Fruit fly (Drosophila melanogaster) whole organism, prepupa: ENCODE data around the gene dpr14.

Source experiments
- Blimp-1 ChIP-seq: fragments of 200-800 bp; sonication (Bioruptor generic); optimal IDR thresholded peaks from 3 replicates; lab custom pipeline; 2017; ENCODE audit warnings: missing biosample characterization, missing genetic modification characterization, mild to moderate bottlenecking, moderate library complexity, missing genetic modification reagents
- CG10631 ChIP-seq: fragments of 200-800 bp; sonication (Bioruptor generic); optimal IDR thresholded peaks from 2 replicates; lab custom pipeline; 2016; ENCODE audit warnings: missing biosample characterization, missing genetic modification characterization
- CG10669 ChIP-seq: fragments of 200-800 bp; sonication (Bioruptor generic); optimal IDR thresholded peaks from 3 replicates; lab custom pipeline; 2018; ENCODE audit warnings: missing biosample characterization, mild to moderate bottlenecking, missing genetic modification characterization, moderate library complexity
- CG11294 ChIP-seq: fragments of 200-800 bp; sonication (Bioruptor generic); IDR thresholded peaks from 2 replicates; pipeline ENCODE4 v1.3.6; 2022; ENCODE audit warnings: missing biosample characterization, missing genetic modification characterization
- CG11762 ChIP-seq: fragments of 200-800 bp; sonication (Bioruptor generic); optimal IDR thresholded peaks from 3 replicates; lab custom pipeline; 2016; ENCODE audit warnings: missing biosample characterization, missing genetic modification characterization; ENCODE audit not compliant: insufficient read depth
- CG11902 ChIP-seq: fragments of 200-800 bp; sonication (Bioruptor generic); optimal IDR thresholded peaks from 3 replicates; lab custom pipeline; 2016; ENCODE audit warnings: missing biosample characterization, missing genetic modification characterization
- CG15336 ChIP-seq: fragments of 200-800 bp; sonication (Bioruptor generic); IDR thresholded peaks from 2 replicates; pipeline ENCODE4 v1.3.6; 2022; ENCODE audit warnings: missing biosample characterization, missing genetic modification characterization
- CG1621 ChIP-seq: fragments of 200-800 bp; sonication (Bioruptor generic); optimal IDR thresholded peaks from 3 replicates; lab custom pipeline; 2018; ENCODE audit warnings: missing biosample characterization, mild to moderate bottlenecking, missing genetic modification characterization
- CG16779 ChIP-seq: fragments of 200-800 bp; sonication (Bioruptor generic); optimal IDR thresholded peaks from 3 replicates; lab custom pipeline; 2017; ENCODE audit warnings: missing biosample characterization, mild to moderate bottlenecking, missing genetic modification characterization
- CG31627 ChIP-seq: fragments of 200-800 bp; sonication (Bioruptor generic); optimal IDR thresholded peaks from 3 replicates; lab custom pipeline; 2016; ENCODE audit warnings: missing biosample characterization, missing genetic modification characterization
- CG32006 ChIP-seq: fragments of 200-800 bp; sonication (Bioruptor generic); optimal IDR thresholded peaks from 3 replicates; lab custom pipeline; 2017; ENCODE audit warnings: missing biosample characterization, mild to moderate bottlenecking, missing genetic modification characterization
- CG34406 ChIP-seq: fragments of 200-800 bp; sonication (Bioruptor generic); optimal IDR thresholded peaks from 3 replicates; lab custom pipeline; 2016; ENCODE audit warnings: missing biosample characterization, missing genetic modification characterization
- CG3919 ChIP-seq: fragments of 200-800 bp; sonication (Bioruptor generic); optimal IDR thresholded peaks from 3 replicates; lab custom pipeline; 2016; ENCODE audit warnings: missing biosample characterization, missing genetic modification characterization
- CG4318 ChIP-seq: fragments of 200-800 bp; sonication (Bioruptor generic); optimal IDR thresholded peaks from 3 replicates; lab custom pipeline; 2017; ENCODE audit warnings: missing biosample characterization, mild to moderate bottlenecking, missing genetic modification characterization
- CG6163 ChIP-seq: fragments of 200-800 bp; sonication (Bioruptor generic); IDR thresholded peaks from 3 replicates; pipeline ENCODE4 v1.3.6; 2022; ENCODE audit warnings: missing biosample characterization, missing genetic modification characterization
- CG6792 ChIP-seq: fragments of 200-800 bp; sonication (Bioruptor generic); optimal IDR thresholded peaks from 3 replicates; lab custom pipeline; 2016; ENCODE audit warnings: missing biosample characterization, missing genetic modification characterization
- CG6808 ChIP-seq: fragments of 200-800 bp; sonication (Bioruptor generic); optimal IDR thresholded peaks from 3 replicates; lab custom pipeline; 2017; ENCODE audit warnings: missing biosample characterization, missing genetic modification characterization, mild to moderate bottlenecking, moderate library complexity, missing genetic modification reagents
- CG8319 ChIP-seq: fragments of 200-800 bp; sonication (Bioruptor generic); optimal IDR thresholded peaks from 3 replicates; lab custom pipeline; 2016; ENCODE audit warnings: missing biosample characterization, missing genetic modification characterization
- CG8632 ChIP-seq: fragments of 200-800 bp; sonication (Bioruptor generic); optimal IDR thresholded peaks from 3 replicates; lab custom pipeline; 2016; ENCODE audit warnings: missing biosample characterization, missing genetic modification characterization
- CG9139 ChIP-seq: fragments of 200-800 bp; sonication (Bioruptor generic); optimal IDR thresholded peaks from 3 replicates; lab custom pipeline; 2017; ENCODE audit warnings: missing biosample characterization, mild to moderate bottlenecking, missing genetic modification characterization
- Eip75B ChIP-seq: fragments of 200-800 bp; sonication (Bioruptor generic); optimal IDR thresholded peaks from 3 replicates; lab custom pipeline; 2016; ENCODE audit warnings: missing biosample characterization, missing genetic modification characterization
- Eip78C ChIP-seq: fragments of 200-800 bp; sonication (Bioruptor generic); peaks from one replicate; lab custom pipeline; 2016; ENCODE audit warnings: missing biosample characterization, missing genetic modification characterization
- Eip93F ChIP-seq: fragments of 200-800 bp; sonication (Bioruptor generic); optimal IDR thresholded peaks from 2 replicates; lab custom pipeline; 2016; ENCODE audit warnings: missing biosample characterization, mild to moderate bottlenecking, missing genetic modification characterization
- Ets21C ChIP-seq: fragments of 200-800 bp; sonication (Bioruptor generic); optimal IDR thresholded peaks from 3 replicates; lab custom pipeline; 2016; ENCODE audit warnings: missing biosample characterization, missing genetic modification characterization
- Ets96B ChIP-seq: fragments of 200-800 bp; optimal IDR thresholded peaks from 2 replicates; lab custom pipeline; 2019; ENCODE audit warnings: missing biosample characterization, mild to moderate bottlenecking, missing genetic modification characterization, moderate library complexity
- Gug ChIP-seq: fragments of 200-800 bp; sonication (Bioruptor generic); IDR thresholded peaks from 2 replicates; pipeline ENCODE4 v1.3.6; 2022; ENCODE audit warnings: missing biosample characterization, missing genetic modification characterization
- Hr39 ChIP-seq: fragments of 200-800 bp; sonication (Bioruptor generic); optimal IDR thresholded peaks from 2 replicates; lab custom pipeline; 2016; ENCODE audit warnings: missing biosample characterization, missing genetic modification characterization
- Hr4 ChIP-seq: fragments of 200-800 bp; sonication (Bioruptor generic); optimal IDR thresholded peaks from 3 replicates; lab custom pipeline; 2016; ENCODE audit warnings: missing biosample characterization, missing genetic modification characterization
- Lpt ChIP-seq: fragments of 200-800 bp; sonication (Bioruptor generic); optimal IDR thresholded peaks from 3 replicates; lab custom pipeline; 2016; ENCODE audit warnings: missing biosample characterization, missing genetic modification characterization
- OdsH ChIP-seq: fragments of 200-800 bp; sonication (Bioruptor generic); optimal IDR thresholded peaks from 3 replicates; lab custom pipeline; 2016; ENCODE audit warnings: missing biosample characterization, missing genetic modification characterization
- Sox15 ChIP-seq: fragments of 200-800 bp; sonication (Bioruptor generic); optimal IDR thresholded peaks from 3 replicates; lab custom pipeline; 2016; ENCODE audit warnings: missing biosample characterization, missing genetic modification characterization
- achi ChIP-seq: fragments of 200-800 bp; sonication (Bioruptor generic); optimal IDR thresholded peaks from 3 replicates; lab custom pipeline; 2016; ENCODE audit warnings: missing biosample characterization, missing genetic modification characterization
- cyc ChIP-seq: fragments of 200-800 bp; sonication (Bioruptor generic); optimal IDR thresholded peaks from 3 replicates; lab custom pipeline; 2016; ENCODE audit warnings: missing biosample characterization, missing genetic modification characterization
- dac ChIP-seq: fragments of 200-800 bp; sonication (Bioruptor generic); optimal IDR thresholded peaks from 2 replicates; lab custom pipeline; 2017; ENCODE audit warnings: missing biosample characterization, mild to moderate bottlenecking, missing genetic modification characterization
- dsx ChIP-seq: fragments of 200-800 bp; optimal IDR thresholded peaks from 3 replicates; lab custom pipeline; 2019; ENCODE audit warnings: missing biosample characterization, mild to moderate bottlenecking, missing genetic modification characterization, moderate library complexity; ENCODE audit not compliant: poor library complexity, severe bottlenecking
- eg ChIP-seq: fragments of 200-800 bp; sonication (Bioruptor generic); IDR thresholded peaks from 3 replicates; pipeline ENCODE4 v1.3.6; 2022; ENCODE audit warnings: missing biosample characterization, missing genetic modification characterization
- esn ChIP-seq: fragments of 200-800 bp; sonication (Bioruptor generic); optimal IDR thresholded peaks from 2 replicates; lab custom pipeline; 2016; ENCODE audit warnings: missing biosample characterization, mild to moderate bottlenecking, missing genetic modification characterization, moderate library complexity
- fd85E ChIP-seq: fragments of 200-800 bp; sonication (Bioruptor generic); optimal IDR thresholded peaks from 3 replicates; lab custom pipeline; 2016; ENCODE audit warnings: missing biosample characterization, missing genetic modification characterization
- fkh ChIP-seq: fragments of 200-800 bp; sonication (Bioruptor generic); optimal IDR thresholded peaks from 3 replicates; lab custom pipeline; 2017; ENCODE audit warnings: missing biosample characterization, mild to moderate bottlenecking, missing genetic modification characterization, moderate library complexity
- net ChIP-seq: fragments of 200-800 bp; sonication (Bioruptor generic); optimal IDR thresholded peaks from 3 replicates; lab custom pipeline; 2016; ENCODE audit warnings: missing biosample characterization, missing genetic modification characterization
- pdm3 ChIP-seq: fragments of 200-800 bp; sonication (Bioruptor generic); optimal IDR thresholded peaks from 3 replicates; lab custom pipeline; 2016; ENCODE audit warnings: missing biosample characterization, missing genetic modification characterization
- salr ChIP-seq, 2 experiments: fragments of 200-800 bp; sonication (Bioruptor generic); optimal IDR thresholded peaks; 3 replicates each; lab custom pipeline; 2016 to 2018; ENCODE audit warnings: missing biosample characterization in 2 of 2, missing genetic modification characterization in 2 of 2, mild to moderate bottlenecking in 1 of 2
- ss ChIP-seq, 2 experiments: fragments of 200-800 bp; sonication (Bioruptor generic); optimal IDR thresholded peaks; 2 replicates in 1 of 2; 3 replicates in 1 of 2; lab custom pipeline; 2017 to 2018; ENCODE audit warnings: mild to moderate bottlenecking in 2 of 2, missing biosample characterization in 2 of 2, missing genetic modification characterization in 2 of 2, moderate library complexity in 1 of 2
- topi ChIP-seq: fragments of 200-800 bp; sonication (Bioruptor generic); optimal IDR thresholded peaks from 3 replicates; lab custom pipeline; 2016; ENCODE audit warnings: missing biosample characterization, missing genetic modification characterization
- vri ChIP-seq: fragments of 200-800 bp; sonication (Bioruptor generic); optimal IDR thresholded peaks from 3 replicates; lab custom pipeline; 2016; ENCODE audit warnings: missing biosample characterization, mild to moderate bottlenecking, missing genetic modification characterization

Gene dpr14

DNA sequence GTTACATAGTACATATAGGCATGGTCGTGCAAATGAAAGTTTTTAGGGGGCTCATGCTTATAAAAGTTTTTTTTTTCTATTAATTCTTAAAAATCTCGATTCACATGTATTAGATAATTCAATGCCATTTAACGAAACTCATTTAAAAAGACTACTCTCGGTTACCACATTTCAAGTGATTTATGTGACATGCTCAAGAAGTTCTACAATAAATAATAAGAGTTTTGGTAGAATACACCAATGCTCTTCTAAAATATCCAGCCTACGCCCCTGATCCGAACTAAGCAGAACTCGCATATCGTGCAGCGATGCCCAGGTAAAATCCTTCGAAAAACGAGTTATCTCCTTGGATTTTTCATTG, 15.6 kb downstream of the dpr14 start (continued):
- TF ChIP-seq CG15336 (GFP tag; lab: Robert Waterston, UW): peak; percentile 70
- peak; percentile 46 for TF ChIP-seq CG11762 (GFP tag; lab: Kevin White, UChicago)
- peak; percentile 15 for TF ChIP-seq CG8319 (GFP tag; lab: Kevin White, UChicago)
- TF ChIP-seq CG31627 (GFP tag; lab: Kevin White, UChicago): peak; percentile 62
- peak; percentile 73 for TF ChIP-seq esn (GFP tag; lab: Kevin White, UChicago)
- peak; percentile 53 for TF ChIP-seq CG10631 (GFP tag; lab: Kevin White, UChicago)
- TF ChIP-seq OdsH (GFP tag; lab: Kevin White, UChicago): peak; percentile 63
- 0 out of 3 replicates have a peak, but pooled peaks have one; percentile 25 for TF ChIP-seq CG6163 (GFP tag; lab: Robert Waterston, UW)
- peak; percentile 55 for TF ChIP-seq Ets21C (GFP tag; lab: Kevin White, UChicago)
- TF ChIP-seq topi (GFP tag; lab: Kevin White, UChicago): peak; percentile 74
- no peak for TF ChIP-seq Blimp-1 (GFP tag; lab: Kevin White, UChicago)
- peak; percentile 44 for TF ChIP-seq CG6808
- 0 out of 2 replicates have a peak, but pooled peaks have one; percentile 27 for TF ChIP-seq Gug
- peak; percentile 28 for TF ChIP-seq dac (GFP tag; lab: Kevin White, UChicago)
- peak; percentile 56 for TF ChIP-seq vri (GFP tag; lab: Kevin White, UChicago)
- peak; percentile 71 for TF ChIP-seq CG32006 (GFP tag; lab: Kevin White, UChicago)
- TF ChIP-seq Lpt (GFP tag; lab: Kevin White, UChicago): peak; percentile 27
- TF ChIP-seq CG11294: no peak
- peak; percentile 51 for TF ChIP-seq cyc
- no peak for TF ChIP-seq eg (GFP tag; lab: Robert Waterston, UW)
- TF ChIP-seq CG34406 (GFP tag; lab: Kevin White, UChicago): peak; percentile 41
- no peak for TF ChIP-seq fd85E (GFP tag; lab: Kevin White, UChicago)
- peak; percentile 10 for TF ChIP-seq CG11902 (GFP tag; lab: Kevin White, UChicago)
- peak; percentile 37 for TF ChIP-seq Hr4 (GFP tag; lab: Kevin White, UChicago)
- TF ChIP-seq ss (GFP tag; optimal IDR thresholded peaks at IDR 0.05; lab: Kevin White, UChicago): peak; percentile 1 to 48
- TF ChIP-seq CG3919 (GFP tag; lab: Kevin White, UChicago): peak; percentile 59
- peak; percentile 65 for TF ChIP-seq Hr39

DNA sequence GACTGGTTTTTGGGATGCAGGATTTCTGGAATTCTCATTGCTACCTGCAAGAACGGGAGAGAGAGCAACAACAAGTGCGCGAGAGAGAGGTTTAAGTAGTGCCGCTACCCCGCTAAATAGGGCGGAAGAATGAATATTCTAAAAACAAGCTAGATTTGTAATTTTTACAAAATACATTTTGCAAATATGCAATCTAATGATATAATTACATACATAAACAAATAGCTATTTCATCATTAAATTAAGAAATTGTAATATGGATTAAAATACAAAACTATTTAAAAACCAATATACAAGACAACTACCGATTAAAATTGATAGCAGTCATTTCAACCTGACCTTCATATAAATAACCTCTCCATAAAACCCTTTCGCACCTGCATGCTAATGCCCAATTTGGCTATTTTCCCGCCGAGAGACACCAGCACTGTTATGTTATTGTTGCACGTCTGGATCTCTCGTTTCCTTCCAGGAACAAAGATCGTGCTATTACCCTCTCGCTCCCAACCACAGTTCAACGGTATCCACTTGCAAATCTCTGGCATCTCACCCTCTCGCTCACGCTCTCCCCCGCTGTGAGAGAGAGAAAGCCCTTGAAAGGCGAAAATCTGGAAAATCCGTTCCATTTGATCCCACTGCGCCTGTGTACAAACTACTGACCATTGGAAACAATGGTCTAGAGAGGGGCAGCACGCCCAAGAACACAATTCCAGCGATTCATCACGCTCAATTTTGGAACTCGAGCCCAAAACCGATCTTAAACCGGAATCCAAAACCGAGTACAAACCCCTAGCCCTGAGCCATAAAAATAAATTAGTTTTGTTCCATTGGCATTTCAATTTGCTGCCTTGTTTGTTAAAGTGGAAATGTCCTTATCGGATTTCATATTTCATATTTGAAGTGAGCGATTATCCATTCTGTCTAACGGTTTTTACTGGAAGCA, 16.2 kb downstream of the dpr14 start, which contains the start of gene Nek2:
TSS of gene Nek2 (minus strand) at position 51 of the 943 bp plus-strand sequence.
- TF ChIP-seq CG10669 (GFP tag; lab: Kevin White, UChicago) (peak; percentile 19), ss (GFP tag; optimal IDR thresholded peaks at IDR 0.05; lab: Kevin White, UChicago) (peak; percentile 42 to 52), eg (GFP tag; lab: Robert Waterston, UW) (no peak), cyc (no peak), CG1621 (tag; lab: Kevin White, UChicago) (no peak), dsx (GFP tag; lab: Kevin White, UChicago) (peak; percentile 36), Blimp-1 (GFP tag; lab: Kevin White, UChicago) (peak; percentile 6), CG11902 (GFP tag; lab: Kevin White, UChicago) (no peak), CG32006 (GFP tag; lab: Kevin White, UChicago) (peak; percentile 31), CG8319 (GFP tag; lab: Kevin White, UChicago) (no peak), CG16779 (tag; lab: Kevin White, UChicago) (no peak), Hr4 (GFP tag; lab: Kevin White, UChicago) (no peak), CG4318 (no peak), CG6792 (no peak), Eip75B (GFP tag; lab: Kevin White, UChicago) (no peak), CG9139 (GFP tag; lab: Kevin White, UChicago) (no peak), vri (GFP tag; lab: Kevin White, UChicago) (peak; percentile 15), salr (GFP tag; optimal IDR thresholded peaks at IDR 0.05; lab: Kevin White, UChicago) (no peak), Hr39 (no peak), CG15336 (GFP tag; lab: Robert Waterston, UW) (0 out of 2 replicates have a peak, but pooled peaks have one; percentile 15), pdm3 (GFP tag; lab: Kevin White, UChicago) (no peak), topi (GFP tag; lab: Kevin White, UChicago) (no peak), esn (GFP tag; lab: Kevin White, UChicago) (peak; percentile 18), CG8632 (GFP tag; lab: Kevin White, UChicago) (no peak), dac (GFP tag; lab: Kevin White, UChicago) (no peak), fkh (GFP tag; lab: Kevin White, UChicago) (no peak), Ets96B (tag; lab: Kevin White, UChicago) (peak; percentile 27), CG34406 (GFP tag; lab: Kevin White, UChicago) (no peak), Eip93F (GFP tag; lab: Kevin White, UChicago) (no peak), achi (GFP tag; lab: Kevin White, UChicago) (peak; percentile 1), net (GFP tag; lab: Kevin White, UChicago) (no peak), Eip78C (GFP tag; lab: Kevin White, UChicago) (peak; percentile 79), Sox15 (GFP tag; lab: Kevin White, UChicago) (no peak)
